Fruit fly (Drosophila melanogaster) whole organism, embryonic: ENCODE measurements around the gene CG43245.
A peak's percentile ranks its signal among the peaks of the same experiment; 100 is the strongest.

Experiments used
- Adf1 ChIP-seq: fragments of 200-800 bp; sonication (Bioruptor generic); IDR thresholded peaks from 2 replicates; pipeline ENCODE4 v1.3.6; 2022; ENCODE audit warnings: missing biosample characterization, missing genetic modification characterization
- Blimp-1 ChIP-seq: fragments of 200-800 bp; sonication (Bioruptor generic); optimal IDR thresholded peaks from 3 replicates; lab custom pipeline; 2018; ENCODE audit warnings: missing biosample characterization, missing genetic modification characterization, mild to moderate bottlenecking, moderate library complexity, missing genetic modification reagents
- CG10462 ChIP-seq: fragments of 200-800 bp; sonication (Bioruptor generic); optimal IDR thresholded peaks from 2 replicates; lab custom pipeline; 2016; ENCODE audit warnings: missing biosample characterization, missing genetic modification characterization
- CG10565 ChIP-seq: fragments of 200-800 bp; sonication (Bioruptor generic); optimal IDR thresholded peaks from 3 replicates; lab custom pipeline; 2016; ENCODE audit warnings: missing biosample characterization, mild to moderate bottlenecking, missing genetic modification characterization
- CG12104 ChIP-seq: fragments of 200-800 bp; sonication (Bioruptor generic); optimal IDR thresholded peaks from 3 replicates; lab custom pipeline; 2016; ENCODE audit warnings: missing biosample characterization, missing genetic modification characterization
- CG12155 ChIP-seq: fragments of 200-800 bp; sonication (Bioruptor generic); optimal IDR thresholded peaks from 3 replicates; lab custom pipeline; 2016; ENCODE audit warnings: missing biosample characterization, missing genetic modification characterization
- CG12299 ChIP-seq: fragments of 200-800 bp; sonication (Bioruptor generic); optimal IDR thresholded peaks from 2 replicates; lab custom pipeline; 2018; ENCODE audit warnings: missing biosample characterization, mild to moderate bottlenecking, missing genetic modification characterization
- CG13424 ChIP-seq: fragments of 200-800 bp; sonication (Bioruptor generic); optimal IDR thresholded peaks from 2 replicates; lab custom pipeline; 2019; ENCODE audit warnings: missing biosample characterization, mild to moderate bottlenecking, missing genetic modification characterization, moderate library complexity
- CG16779 ChIP-seq: fragments of 200-800 bp; sonication (Bioruptor generic); IDR thresholded peaks from 2 replicates; pipeline ENCODE4 v1.3.6; 2022; ENCODE audit warnings: missing biosample characterization, missing genetic modification characterization
- CG17912 ChIP-seq: fragments of 200-800 bp; sonication (Bioruptor generic); optimal IDR thresholded peaks from 2 replicates; lab custom pipeline; 2018; ENCODE audit warnings: missing biosample characterization, mild to moderate bottlenecking, missing genetic modification characterization
- CG2120 ChIP-seq: fragments of 200-800 bp; sonication (Bioruptor generic); optimal IDR thresholded peaks from 3 replicates; lab custom pipeline; 2016; ENCODE audit warnings: missing biosample characterization, missing genetic modification characterization
- CG2875 ChIP-seq: fragments of 200-800 bp; sonication (Bioruptor generic); optimal IDR thresholded peaks from 2 replicates; lab custom pipeline; 2017; ENCODE audit warnings: missing biosample characterization, mild to moderate bottlenecking, missing genetic modification characterization, missing genetic modification reagents
- CG42726 ChIP-seq: fragments of 200-800 bp; sonication (Bioruptor generic); IDR thresholded peaks from 2 replicates; pipeline ENCODE4 v1.3.6; 2022; ENCODE audit warnings: missing biosample characterization, missing genetic modification characterization; ENCODE audit not compliant: partially characterized antibody
- CG6175 ChIP-seq: fragments of 200-800 bp; sonication (Bioruptor generic); IDR thresholded peaks from 3 replicates; pipeline ENCODE4 v1.3.6; 2022; ENCODE audit warnings: missing biosample characterization, missing genetic modification characterization
- CG6854 ChIP-seq: fragments of 200-800 bp; sonication (Bioruptor generic); optimal IDR thresholded peaks from 3 replicates; lab custom pipeline; 2017; ENCODE audit warnings: missing biosample characterization, mild to moderate bottlenecking, missing genetic modification characterization
- CG7928 ChIP-seq: fragments of 200-800 bp; sonication (Bioruptor generic); optimal IDR thresholded peaks from 2 replicates; lab custom pipeline; 2017; ENCODE audit warnings: missing biosample characterization, mild to moderate bottlenecking, missing genetic modification characterization
- CG8478 ChIP-seq: fragments of >200 bp; optimal IDR thresholded peaks from 2 replicates; lab custom pipeline; 2018
- CG8924 ChIP-seq: fragments of 200-800 bp; optimal IDR thresholded peaks from 3 replicates; lab custom pipeline; 2019; ENCODE audit warnings: missing biosample characterization, mild to moderate bottlenecking, missing genetic modification characterization, moderate library complexity
- CG9876 ChIP-seq: fragments of 200-800 bp; sonication (Bioruptor generic); optimal IDR thresholded peaks from 2 replicates; lab custom pipeline; 2016; ENCODE audit warnings: missing biosample characterization, missing genetic modification characterization
- Dek ChIP-seq: fragments of 200-800 bp; sonication (Bioruptor generic); optimal IDR thresholded peaks from 3 replicates; lab custom pipeline; 2019; ENCODE audit warnings: missing biosample characterization, mild to moderate bottlenecking, missing genetic modification characterization, moderate library complexity
- Eip74EF ChIP-seq, 2 experiments: fragments of 200-800 bp in 1 of 2; fragments of >200 bp in 1 of 2; sonication (Bioruptor generic) in 1 of 2; optimal IDR thresholded peaks; 2 replicates each; lab custom pipeline; 2017 to 2019; ENCODE audit warnings: missing biosample characterization in 2 of 2, missing genetic modification characterization in 2 of 2, mild to moderate bottlenecking in 1 of 2, moderate library complexity in 1 of 2
- Ets65A ChIP-seq: fragments of 200-800 bp; sonication (Bioruptor generic); peaks from one replicate; lab custom pipeline; 2016; ENCODE audit warnings: missing biosample characterization, missing genetic modification characterization
- Fer1 ChIP-seq: fragments of 200-800 bp; sonication (Bioruptor generic); optimal IDR thresholded peaks from 2 replicates; lab custom pipeline; 2017; ENCODE audit warnings: missing biosample characterization, mild to moderate bottlenecking, missing genetic modification characterization
- Fer2 ChIP-seq: fragments of 200-800 bp; sonication (Bioruptor generic); optimal IDR thresholded peaks from 2 replicates; lab custom pipeline; 2018; ENCODE audit warnings: missing biosample characterization, mild to moderate bottlenecking, missing genetic modification characterization, moderate library complexity
- MBD-R2 ChIP-seq: fragments of 200-800 bp; sonication (Bioruptor generic); IDR thresholded peaks from 2 replicates; pipeline ENCODE4 v1.3.6; 2022; ENCODE audit warnings: missing biosample characterization, missing genetic modification characterization
- Opbp ChIP-seq: fragments of 200-800 bp; sonication (Bioruptor generic); IDR thresholded peaks from 3 replicates; pipeline ENCODE4 v1.3.6; 2022; ENCODE audit warnings: missing biosample characterization, missing genetic modification characterization; ENCODE audit not compliant: partially characterized antibody
- Optix ChIP-seq: fragments of 200-800 bp; sonication (Bioruptor generic); IDR thresholded peaks from 3 replicates; pipeline ENCODE4 v1.3.6; 2022; ENCODE audit warnings: missing biosample characterization, missing genetic modification characterization
- Ravus ChIP-seq: fragments of 200-800 bp; sonication (Bioruptor generic); IDR thresholded peaks from 2 replicates; pipeline ENCODE4 v1.3.6; 2022; ENCODE audit warnings: missing biosample characterization, missing genetic modification characterization
- Sox102F ChIP-seq: fragments of 200-800 bp; sonication (Bioruptor generic); optimal IDR thresholded peaks from 2 replicates; lab custom pipeline; 2018; ENCODE audit warnings: missing biosample characterization, mild to moderate bottlenecking, missing genetic modification characterization, moderate library complexity
- Xrp1 ChIP-seq: fragments of 200-800 bp; sonication (Bioruptor generic); IDR thresholded peaks from 2 replicates; pipeline ENCODE4 v1.3.6; 2022; ENCODE audit warnings: missing biosample characterization, missing genetic modification characterization
- ara ChIP-seq: fragments of 200-800 bp; sonication (Bioruptor generic); IDR thresholded peaks from 2 replicates; pipeline ENCODE4 v1.3.6; 2022; ENCODE audit warnings: missing biosample characterization, missing genetic modification characterization
- bsh ChIP-seq, 2 experiments: fragments of 200-800 bp; sonication (Bioruptor generic); optimal IDR thresholded peaks; 2 replicates each; lab custom pipeline; 2017 to 2018; ENCODE audit warnings: mild to moderate bottlenecking in 2 of 2, missing biosample characterization in 2 of 2, missing genetic modification characterization in 2 of 2, moderate library complexity in 1 of 2
- cato ChIP-seq: fragments of 200-800 bp; sonication (Bioruptor generic); optimal IDR thresholded peaks from 2 replicates; lab custom pipeline; 2016; ENCODE audit warnings: missing biosample characterization, missing genetic modification characterization, borderline replicate concordance
- chinmo ChIP-seq: fragments of 200-800 bp; sonication (Bioruptor generic); IDR thresholded peaks from 4 replicates; pipeline ENCODE4 v1.3.6; 2022; ENCODE audit warnings: missing biosample characterization, missing genetic modification characterization; ENCODE audit not compliant: partially characterized antibody
- chm ChIP-seq: fragments of 200-800 bp; sonication (Bioruptor generic); IDR thresholded peaks from 2 replicates; pipeline ENCODE4 v1.3.6; 2022; ENCODE audit warnings: missing biosample characterization, missing genetic modification characterization
- danr ChIP-seq: fragments of 200-800 bp; sonication (Bioruptor generic); IDR thresholded peaks from 2 replicates; pipeline ENCODE4 v1.3.6; 2022; ENCODE audit warnings: missing biosample characterization, missing genetic modification characterization
- emc ChIP-seq: fragments of 200-800 bp; sonication (Bioruptor generic); optimal IDR thresholded peaks from 2 replicates; lab custom pipeline; 2016; ENCODE audit warnings: missing biosample characterization, missing genetic modification characterization
- grau ChIP-seq: fragments of 200-800 bp; optimal IDR thresholded peaks from 3 replicates; lab custom pipeline; 2019; ENCODE audit warnings: missing biosample characterization, mild to moderate bottlenecking, missing genetic modification characterization, moderate library complexity
- h ChIP-seq: fragments of >200 bp; optimal IDR thresholded peaks from 2 replicates; lab custom pipeline; 2017
- her ChIP-seq: fragments of 200-800 bp; sonication (Bioruptor generic); optimal IDR thresholded peaks from 2 replicates; lab custom pipeline; 2016; ENCODE audit warnings: missing biosample characterization, missing genetic modification characterization
- ken ChIP-seq: fragments of 200-800 bp; sonication (Bioruptor generic); IDR thresholded peaks from 3 replicates; pipeline ENCODE4 v1.3.6; 2022; ENCODE audit warnings: missing biosample characterization, missing genetic modification characterization
- lbe ChIP-seq: fragments of 200-800 bp; sonication (Bioruptor generic); optimal IDR thresholded peaks from 2 replicates; lab custom pipeline; 2016; ENCODE audit warnings: missing biosample characterization, mild to moderate bottlenecking, missing genetic modification characterization
- mld ChIP-seq: fragments of 200-800 bp; sonication (Bioruptor generic); IDR thresholded peaks from 3 replicates; pipeline ENCODE4 v1.3.6; 2022; ENCODE audit warnings: missing biosample characterization, missing genetic modification characterization; ENCODE audit not compliant: partially characterized antibody
- oc ChIP-seq: fragments of 200-800 bp; sonication (Bioruptor generic); optimal IDR thresholded peaks from 2 replicates; lab custom pipeline; 2018; ENCODE audit warnings: missing biosample characterization, mild to moderate bottlenecking, missing genetic modification characterization, moderate library complexity
- phol ChIP-seq: fragments of 200-800 bp; sonication (Bioruptor generic); optimal IDR thresholded peaks from 3 replicates; lab custom pipeline; 2018; ENCODE audit warnings: missing biosample characterization, mild to moderate bottlenecking, missing genetic modification characterization, moderate library complexity
- row ChIP-seq: fragments of 200-800 bp; sonication (Bioruptor generic); IDR thresholded peaks from 3 replicates; pipeline ENCODE4 v1.3.6; 2022; ENCODE audit warnings: missing biosample characterization, missing genetic modification characterization
- schlank ChIP-seq: fragments of 200-800 bp; sonication (Bioruptor generic); optimal IDR thresholded peaks from 2 replicates; lab custom pipeline; 2018; ENCODE audit warnings: missing biosample characterization, mild to moderate bottlenecking, missing genetic modification characterization
- sob ChIP-seq: fragments of 200-800 bp; sonication (Bioruptor generic); IDR thresholded peaks from 2 replicates; pipeline ENCODE4 v1.3.6; 2022; ENCODE audit warnings: missing biosample characterization, missing genetic modification characterization
- stc ChIP-seq: fragments of 200-800 bp; sonication (Bioruptor generic); IDR thresholded peaks from 2 replicates; pipeline ENCODE4 v1.3.6; 2022; ENCODE audit warnings: missing biosample characterization, missing genetic modification characterization
- tgo ChIP-seq: fragments of 200-800 bp; sonication (Bioruptor generic); IDR thresholded peaks from 3 replicates; pipeline ENCODE4 v1.3.6; 2022; ENCODE audit warnings: missing biosample characterization, missing genetic modification characterization
- trem ChIP-seq: fragments of 200-800 bp; optimal IDR thresholded peaks from 3 replicates; lab custom pipeline; 2019; ENCODE audit warnings: missing biosample characterization, mild to moderate bottlenecking, missing genetic modification characterization, moderate library complexity
- tx ChIP-seq: fragments of 200-800 bp; sonication (Bioruptor generic); optimal IDR thresholded peaks from 2 replicates; lab custom pipeline; 2016; ENCODE audit warnings: missing biosample characterization, missing genetic modification characterization

Gene CG43245

dm6 chr3L:10784566-10785003 lies 12.9 kb downstream of the CG43245 start (continued):
- TF ChIP-seq ken (GFP tag; lab: Robert Waterston, UW) (no peak), phol (tag; lab: Kevin White, UChicago) (peak; percentile 68), sob (GFP tag; lab: Robert Waterston, UW) (no peak), grau (tag; lab: Kevin White, UChicago) (peak; percentile 8), CG2120 (GFP tag; lab: Kevin White, UChicago) (no peak), Fer1 (GFP tag; lab: Kevin White, UChicago) (no peak), CG10565 (GFP tag; lab: Kevin White, UChicago) (no peak), trem (tag; lab: Kevin White, UChicago) (no peak), CG42726 (GFP tag; lab: Robert Waterston, UW) (no peak), CG16779 (no peak), row (GFP tag; lab: Robert Waterston, UW) (peak; percentile 30; the same call in 2 of the 3 replicates), CG17912 (GFP tag; lab: Kevin White, UChicago) (no peak), tgo (GFP tag; lab: Robert Waterston, UW) (peak; percentile 50; the same call in 2 of the 3 replicates), Xrp1 (GFP tag; lab: Robert Waterston, UW) (peak; percentile 50; the same call in 1 of the 2 replicates), Ravus (GFP tag; lab: Robert Waterston, UW) (no peak), Adf1 (GFP tag; lab: Robert Waterston, UW) (no peak), chinmo (GFP tag; lab: Robert Waterston, UW) (no peak), Fer2 (tag; lab: Kevin White, UChicago) (no peak), CG6854 (GFP tag; lab: Kevin White, UChicago) (no peak), CG7928 (GFP tag; lab: Kevin White, UChicago) (no peak), Sox102F (GFP tag; lab: Kevin White, UChicago) (peak; percentile 61), CG9876 (GFP tag; lab: Kevin White, UChicago) (no peak), chm (no peak), her (GFP tag; lab: Kevin White, UChicago) (no peak), stc (GFP tag; lab: Robert Waterston, UW) (0 out of 2 replicates have a peak, but pooled peaks have one; percentile 17), tx (no peak), Blimp-1 (GFP tag; lab: Kevin White, UChicago) (peak; percentile 57), CG12299 (tag; lab: Kevin White, UChicago) (no peak), CG10462 (GFP tag; lab: Kevin White, UChicago) (no peak), Ets65A (GFP tag; lab: Kevin White, UChicago) (peak; percentile 76), MBD-R2 (GFP tag; lab: Robert Waterston, UW) (no peak), Opbp (GFP tag; lab: Robert Waterston, UW) (no peak), CG2875 (GFP tag; lab: Kevin White, UChicago) (peak; percentile 30), ara (peak; percentile 13; the same call in 1 of the 2 replicates), mld (GFP tag; lab: Robert Waterston, UW) (no peak), h (lab: Kevin White, UChicago) (no peak), Dek (tag; lab: Kevin White, UChicago) (no peak), CG12155 (GFP tag; lab: Kevin White, UChicago) (no peak), CG12104 (GFP tag; lab: Kevin White, UChicago) (no peak), schlank (tag; lab: Kevin White, UChicago) (no peak), lbe (no peak), Eip74EF (GFP tag; optimal IDR thresholded peaks at IDR 0.05; lab: Kevin White, UChicago) (peak in 1 of 2 experiments; percentile 30), CG13424 (tag; lab: Kevin White, UChicago) (peak; percentile 43), emc (GFP tag; lab: Kevin White, UChicago) (no peak), CG8478 (no peak), Optix (GFP tag; lab: Robert Waterston, UW) (no peak), oc (tag; lab: Kevin White, UChicago) (no peak), danr (GFP tag; lab: Robert Waterston, UW) (no peak), CG8924 (tag; lab: Kevin White, UChicago) (no peak), bsh (GFP tag; optimal IDR thresholded peaks at IDR 0.05; lab: Kevin White, UChicago) (peak in 1 of 2 experiments; percentile 61), CG6175 (GFP tag; lab: Robert Waterston, UW) (no peak), cato (GFP tag; lab: Kevin White, UChicago) (no peak)
